Fruit fly (Drosophila melanogaster): ENCODE data around the gene Fkbp39.

Fkbp39 gene

dm6 chr3R:15342926-15343685 is 10.2 kb upstream of the Fkbp39 start, which contains the start of gene Nagk (continued):
- TF ChIP-seq Dref (GFP tag; IDR thresholded peaks at IDR 0.05) (peak; percentile 56), nerfin-2 (GFP tag; IDR thresholded peaks at IDR 0.05; ENCODE audit: partially characterized antibody) (no peak), cato (GFP tag; optimal IDR thresholded peaks at IDR 0.05; ENCODE audit: borderline replicate concordance) (peak; percentile 41), Oaz (GFP tag; IDR thresholded peaks at IDR 0.05) (no peak), jigr1 (GFP tag; IDR thresholded peaks at IDR 0.05) (no peak), az2 (GFP tag; optimal IDR thresholded peaks at IDR 0.05) (peak; percentile 72), CG18476 (GFP tag; optimal IDR thresholded peaks at IDR 0.05) (peak; percentile 80), CG18764 (GFP tag; optimal IDR thresholded peaks at IDR 0.05) (no peak), chm (GFP tag; IDR thresholded peaks at IDR 0.05) (peak; percentile 19; the same call in 1 of the 2 replicates), CG3407 (GFP tag; optimal IDR thresholded peaks at IDR 0.05) (peak; percentile 32), Hsf (GFP tag; optimal IDR thresholded peaks at IDR 0.05) (peak; percentile 67), CoRest (tag; optimal IDR thresholded peaks at IDR 0.05) (peak; percentile 77), Lim3 (GFP tag; IDR thresholded peaks at IDR 0.05) (no peak), eve (GFP tag; optimal IDR thresholded peaks at IDR 0.05) (no peak), CG2116 (GFP tag; optimal IDR thresholded peaks at IDR 0.05) (peak; percentile 64), CG6654 (GFP tag; optimal IDR thresholded peaks at IDR 0.05) (peak; percentile 11), fd102C (GFP tag; optimal IDR thresholded peaks at IDR 0.05) (no peak), NC2β (GFP tag; optimal IDR thresholded peaks at IDR 0.05) (no peak), Kr (GFP tag; optimal IDR thresholded peaks at IDR 0.05) (no peak), dati (GFP tag; IDR thresholded peaks at IDR 0.05) (0 out of 2 replicates have a peak, but pooled peaks have one; percentile 5), CG12219 (GFP tag; optimal IDR thresholded peaks at IDR 0.05) (no peak), ind (GFP tag; optimal IDR thresholded peaks at IDR 0.05) (peak; percentile 59), CG30020 (tag; optimal IDR thresholded peaks at IDR 0.05) (peak; percentile 4), CG15696 (tag; optimal IDR thresholded peaks at IDR 0.05) (no peak), scrt (GFP tag; optimal IDR thresholded peaks at IDR 0.05) (peak; percentile 42), Adf1 (GFP tag; IDR thresholded peaks at IDR 0.05) (peak; percentile 31; the same call in 1 of the 2 replicates), ttk (GFP tag; IDR thresholded peaks at IDR 0.05) (no peak), CG6791 (GFP tag; IDR thresholded peaks at IDR 0.05; ENCODE audit: partially characterized antibody) (peak; percentile 68; the same call in 2 of the 3 replicates), pfk (GFP tag; optimal IDR thresholded peaks at IDR 0.05) (no peak), sima (GFP tag; optimal IDR thresholded peaks at IDR 0.05) (no peak), CG17802 (tag; optimal IDR thresholded peaks at IDR 0.05) (peak; percentile 7), CG1792 (GFP tag; optimal IDR thresholded peaks at IDR 0.05) (peak; percentile 37), slbo (GFP tag; IDR thresholded peaks at IDR 0.05) (peak; percentile 71), zen (tag; optimal IDR thresholded peaks at IDR 0.05) (no peak), wek (GFP tag; optimal IDR thresholded peaks at IDR 0.05) (peak; percentile 13), maf-S (GFP tag; optimal IDR thresholded peaks at IDR 0.05) (peak; percentile 30), Fer1 (GFP tag; optimal IDR thresholded peaks at IDR 0.05) (peak; percentile 37), Ptx1 (GFP tag; IDR thresholded peaks at IDR 0.05) (0 out of 2 replicates have a peak, but pooled peaks have one; percentile 39), tgo (GFP tag; IDR thresholded peaks at IDR 0.05) (no peak), Optix (GFP tag; IDR thresholded peaks at IDR 0.05) (0 out of 3 replicates have a peak, but pooled peaks have one; percentile 17), CG4424 (GFP tag; optimal IDR thresholded peaks at IDR 0.05) (peak; percentile 71), zf30C (GFP tag; optimal IDR thresholded peaks at IDR 0.05) (no peak), Dip2 (GFP tag; IDR thresholded peaks at IDR 0.05) (no peak), BtbVII (GFP tag; optimal IDR thresholded peaks at IDR 0.05) (peak; percentile 65), CG7928 (GFP tag; optimal IDR thresholded peaks at IDR 0.05) (no peak), CG12155 (GFP tag; optimal IDR thresholded peaks at IDR 0.05) (peak; percentile 43), fd3F (GFP tag; optimal IDR thresholded peaks at IDR 0.05) (peak; percentile 22), amos (GFP tag; IDR thresholded peaks at IDR 0.05; ENCODE audit: partially characterized antibody) (peak; percentile 40; the same call in 1 of the 2 replicates), Doc3 (GFP tag; IDR thresholded peaks at IDR 0.05; ENCODE audit: partially characterized antibody) (no peak)

Data from whole organism, embryonic.